Worm (Caenorhabditis elegans) whole organism, L4/young adult: ENCODE measurements around the gene ZK669.2.

Experiments
- W03F9.2 ChIP-seq: fragments of 150-350 bp; optimal IDR thresholded peaks from 2 replicates; lab custom pipeline; 2014; ENCODE audit warnings: missing biosample characterization, missing genetic modification characterization
- dao-5 ChIP-seq: sonication (generic microtip); optimal IDR thresholded peaks from 2 replicates; lab custom pipeline; 2016; ENCODE audit warnings: missing genotype, missing genetic modification characterization, moderate library complexity, missing compliant biosample characterization
- him-1 ChIP-seq: sonication (generic microtip); optimal IDR thresholded peaks from 2 replicates; lab custom pipeline; 2016; ENCODE audit warnings: missing genotype, missing genetic modification reagents, missing genetic modification characterization, missing compliant biosample characterization

Gene ZK669.2

DNA sequence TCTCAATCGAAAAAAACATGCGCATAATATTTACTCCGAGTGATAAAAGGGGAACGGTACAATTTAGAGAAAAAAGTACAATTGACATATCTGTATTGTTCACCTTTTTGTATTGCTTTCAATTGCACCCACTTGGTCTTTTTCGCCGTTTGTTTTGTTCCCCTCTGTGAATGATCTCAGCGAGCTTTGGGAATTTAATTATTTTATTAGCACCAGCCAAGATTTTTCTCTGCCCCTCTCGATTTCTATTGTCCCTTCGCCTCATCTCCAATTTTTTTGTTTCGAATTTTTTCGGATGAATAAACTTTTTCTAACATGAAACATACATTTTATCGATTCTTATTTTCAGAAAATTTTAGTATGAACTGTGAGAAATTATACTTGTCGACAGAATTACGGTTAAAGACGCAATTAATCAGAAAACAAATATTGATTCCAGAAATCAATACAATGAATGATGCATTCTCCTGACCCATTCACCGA lies 37.7 kb downstream of the ZK669.2 start, which contains the start of gene rev-1:
Gene rev-1, plus strand, starts transcription at position 433 of the 483 bp plus-strand sequence.
- TF ChIP-seq dao-5 (tag; lab: Kevin White, UChicago) (no peak), him-1 (tag; lab: Kevin White, UChicago) (no peak), W03F9.2 (tag; lab: Kevin White, UChicago) (no peak)

DNA sequence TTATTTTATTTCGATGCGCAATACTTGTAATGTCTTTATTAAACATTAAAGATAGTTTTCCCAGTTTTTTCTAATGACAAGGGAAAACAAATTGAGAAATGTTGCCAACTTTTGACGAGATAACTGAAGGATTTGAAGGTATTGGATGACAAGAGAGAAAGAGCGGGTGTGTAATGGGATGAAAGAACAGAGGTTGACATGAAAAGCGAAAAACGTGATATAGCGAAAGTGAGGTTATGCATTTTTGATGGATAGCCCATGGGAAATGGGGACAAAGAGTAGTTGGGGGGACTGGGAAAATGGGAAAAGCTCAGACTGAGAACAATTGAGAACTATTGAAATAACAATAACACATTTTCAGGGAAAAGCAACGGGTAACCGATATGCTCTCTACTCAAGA lies 42.8 kb downstream of the ZK669.2 start:
- TF ChIP-seq W03F9.2 (tag; lab: Kevin White, UChicago) (no peak), him-1 (tag; lab: Kevin White, UChicago) (no peak), dao-5 (tag; lab: Kevin White, UChicago) (no peak)

DNA sequence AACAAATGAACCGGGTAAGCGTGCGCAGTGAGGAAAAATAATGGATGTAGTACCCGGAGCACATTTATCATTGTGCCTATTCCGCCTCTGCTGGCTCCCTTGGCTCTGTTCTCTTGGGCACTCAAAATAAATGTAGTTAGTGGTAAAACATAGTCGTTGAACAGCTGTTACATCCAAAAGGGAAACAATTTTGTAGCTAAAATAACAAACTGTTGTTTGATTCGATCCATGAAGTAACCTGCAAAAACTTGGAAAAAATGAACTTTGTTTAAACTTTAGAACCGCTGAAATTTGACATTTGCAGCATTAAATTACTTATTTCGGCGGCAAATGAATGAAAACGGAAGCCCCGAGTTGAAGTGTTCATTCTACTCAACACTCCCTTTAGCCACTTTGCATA lies 44.3 kb downstream of the ZK669.2 start:
- no peak for TF ChIP-seq W03F9.2 (tag; lab: Kevin White, UChicago)
- TF ChIP-seq dao-5 (tag; lab: Kevin White, UChicago): no peak
- TF ChIP-seq him-1 (tag; lab: Kevin White, UChicago): no peak

ce11 chrII:7892761-7893272 lies 45.2 kb downstream of the ZK669.2 start, which contains the start of gene ptc-1:
Gene ptc-1 (plus strand): TSS chrII:7893222.
- TF ChIP-seq him-1 (tag; lab: Kevin White, UChicago): no peak
- TF ChIP-seq dao-5 (tag; lab: Kevin White, UChicago): no peak
- TF ChIP-seq W03F9.2 (tag; lab: Kevin White, UChicago): no peak

DNA sequence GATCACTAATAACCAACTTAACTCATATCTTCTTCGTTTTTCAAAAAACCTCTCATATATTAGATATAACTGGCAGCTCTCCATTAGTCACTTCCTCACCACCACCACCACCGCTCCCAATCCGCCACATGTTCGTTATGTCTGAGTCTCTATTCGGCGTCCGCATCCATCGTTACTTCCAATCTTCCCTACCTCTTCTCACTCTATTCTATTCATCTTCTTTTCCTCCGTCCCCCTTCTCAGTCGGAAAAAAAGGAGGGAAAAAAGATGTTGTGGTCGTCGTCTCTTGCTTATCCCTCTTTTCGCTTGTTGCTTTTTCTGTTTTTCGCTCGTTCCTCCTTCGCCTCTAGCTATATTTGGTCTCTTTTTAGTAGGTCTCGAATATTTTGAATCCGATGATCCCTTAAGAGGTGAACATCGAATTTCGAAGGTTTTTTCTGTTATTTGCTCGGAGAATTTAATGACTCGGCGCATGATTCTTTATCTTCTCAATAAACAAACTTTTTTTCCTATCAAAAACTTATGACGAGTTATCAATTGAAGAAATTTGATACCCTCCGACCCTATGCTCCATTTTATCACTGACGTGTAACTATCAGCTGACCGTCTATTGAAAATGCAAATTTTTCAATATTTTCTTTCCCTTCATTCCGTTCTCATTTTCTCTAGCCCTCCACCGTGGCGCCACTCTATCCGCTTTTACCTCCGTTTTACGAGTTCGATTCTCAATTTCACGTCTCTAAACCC lies 45.9 kb downstream of the ZK669.2 start:
- no peak for TF ChIP-seq W03F9.2 (tag; lab: Kevin White, UChicago)
- no peak for TF ChIP-seq dao-5 (tag; lab: Kevin White, UChicago)
- peak; percentile 30 for TF ChIP-seq him-1 (tag; lab: Kevin White, UChicago)

DNA sequence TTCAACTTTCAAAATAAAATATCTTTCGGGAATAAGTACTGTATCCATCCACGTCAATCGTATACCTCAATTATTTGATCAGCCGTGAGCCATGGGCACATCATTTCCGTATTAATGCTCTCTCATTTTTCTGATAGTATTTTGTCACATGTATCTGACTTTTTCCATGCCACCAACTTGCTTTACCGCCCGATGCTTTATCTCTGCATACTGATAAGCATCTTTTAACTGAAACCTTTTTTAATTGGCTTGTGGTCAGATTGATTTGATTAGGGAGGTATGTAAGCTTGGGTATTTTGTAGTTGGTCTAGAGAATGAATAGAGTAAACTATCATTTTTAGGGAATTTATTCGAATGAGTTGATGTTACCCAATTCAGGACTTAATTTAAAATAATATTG lies 48.7 kb downstream of the ZK669.2 start:
- TF ChIP-seq dao-5 (tag; lab: Kevin White, UChicago): no peak
- no peak for TF ChIP-seq W03F9.2 (tag; lab: Kevin White, UChicago)
- no peak for TF ChIP-seq him-1 (tag; lab: Kevin White, UChicago)

DNA sequence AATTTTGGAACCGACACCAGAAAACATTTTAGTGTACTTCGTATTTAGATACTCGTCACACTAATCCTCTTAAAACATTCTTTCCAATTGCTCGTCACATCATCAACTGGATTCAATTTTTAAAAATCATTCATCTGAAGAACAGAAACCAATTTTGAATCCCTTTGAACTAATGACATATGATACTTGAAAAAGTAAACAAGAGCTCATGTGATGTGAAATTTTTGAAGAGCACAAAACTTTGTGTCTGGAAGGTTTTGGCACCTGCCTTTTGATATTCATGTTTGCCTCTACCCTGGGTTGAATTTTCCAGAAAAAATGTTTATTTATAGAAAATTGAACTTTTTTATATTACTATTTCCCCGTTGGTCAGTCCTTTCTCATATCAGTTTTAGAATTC lies 49.2 kb downstream of the ZK669.2 start:
- peak; percentile 16 for TF ChIP-seq W03F9.2 (tag; lab: Kevin White, UChicago)
- TF ChIP-seq dao-5 (tag; lab: Kevin White, UChicago): no peak

ce11 chrII:7887295-7887694 lies 50.7 kb downstream of the ZK669.2 start:
- TF ChIP-seq him-1 (tag; lab: Kevin White, UChicago) (no peak), W03F9.2 (tag; lab: Kevin White, UChicago) (no peak), dao-5 (tag; lab: Kevin White, UChicago) (no peak)
